Worm (Caenorhabditis elegans): ENCODE measurements around the gene nas-3.
A peak's percentile ranks its signal among the peaks of the same experiment; 100 is the strongest.

The nas-3 gene

DNA sequence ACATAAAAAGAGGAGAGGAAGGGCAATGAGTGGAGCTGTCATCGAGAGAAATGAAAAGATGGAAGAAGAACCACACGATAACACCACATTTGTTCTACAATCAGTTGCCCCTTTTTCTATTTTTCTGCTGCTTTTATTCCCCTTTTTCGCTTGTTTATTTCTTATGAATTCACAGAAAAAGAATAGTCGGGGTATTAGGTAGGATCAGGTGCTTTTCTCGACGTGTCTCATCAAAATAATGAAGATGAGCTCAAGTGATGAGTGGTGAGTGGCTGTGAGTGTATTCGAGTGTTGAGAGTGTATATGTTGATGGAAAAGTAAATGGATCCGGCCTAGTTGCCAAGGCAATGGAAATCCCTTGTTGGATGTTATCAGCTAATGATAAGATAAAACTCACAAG is 7.5 kb downstream of the nas-3 start:
- TF ChIP-seq ceh-82 (tag; optimal IDR thresholded peaks at IDR 0.05) (no peak), sma-3 (GFP tag; optimal IDR thresholded peaks at IDR 0.05) (no peak), aly-2 (tag; optimal IDR thresholded peaks at IDR 0.05) (no peak), ama-1 (optimal IDR thresholded peaks at IDR 0.05) (no peak), mab-5 (tag; optimal IDR thresholded peaks at IDR 0.05) (no peak), nhr-23 (tag; optimal IDR thresholded peaks at IDR 0.05) (no peak), alr-1 (tag; optimal IDR thresholded peaks at IDR 0.05) (no peak), nhr-25 (tag; optimal IDR thresholded peaks at IDR 0.05) (no peak), ztf-11 (tag; optimal IDR thresholded peaks at IDR 0.05) (no peak)

DNA sequence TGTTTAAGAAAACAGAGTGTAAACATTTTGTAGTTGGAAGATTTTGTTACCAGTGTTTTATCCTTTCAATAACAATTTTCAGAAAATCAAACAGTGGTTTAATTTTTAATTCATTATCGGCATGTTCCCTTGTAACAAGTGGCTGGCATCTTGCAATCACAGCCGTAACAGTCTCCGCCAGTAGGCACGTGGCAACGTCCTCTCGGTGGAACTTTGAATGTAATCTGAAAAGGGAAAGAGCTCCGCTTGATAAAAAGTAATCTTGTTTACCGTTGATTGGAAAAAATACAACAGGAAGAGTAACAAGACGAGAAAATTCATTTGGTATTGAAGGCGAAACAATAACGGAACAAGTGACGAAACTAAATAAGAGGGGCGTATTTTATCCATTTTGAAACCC is 11.4 kb downstream of the nas-3 start, which contains the start of gene K06A4.10:
Gene K06A4.10, minus strand, starts transcription at position 390 of the 400 bp plus-strand sequence.
- no peak for TF ChIP-seq unc-39 (tag; optimal IDR thresholded peaks at IDR 0.05)
- no peak for TF ChIP-seq ztf-4 (tag; optimal IDR thresholded peaks at IDR 0.05)
- no peak for TF ChIP-seq elt-1 (tag; optimal IDR thresholded peaks at IDR 0.05)
- TF ChIP-seq fos-1 (tag; optimal IDR thresholded peaks at IDR 0.05) = peak; percentile 28
- TF ChIP-seq lin-39 (tag; optimal IDR thresholded peaks at IDR 0.05) = no peak
- TF ChIP-seq lsy-2 (tag; optimal IDR thresholded peaks at IDR 0.05) = no peak

ce11 chrV:9491440-9492160 is 13.6 kb downstream of the nas-3 start, which contains the start of gene K06A4.7:
TSS of gene K06A4.7 (minus strand) at chrV:9491490.
- TF ChIP-seq fos-1 (tag; optimal IDR thresholded peaks at IDR 0.05) (peak; percentile 35), sma-9 (GFP tag; optimal IDR thresholded peaks at IDR 0.05) (peak; percentile 46), sma-9 (tag; optimal IDR thresholded peaks at IDR 0.05) (no peak), crh-2 (tag; optimal IDR thresholded peaks at IDR 0.05) (peak; percentile 45), mdl-1 (tag; optimal IDR thresholded peaks at IDR 0.05) (no peak)

DNA sequence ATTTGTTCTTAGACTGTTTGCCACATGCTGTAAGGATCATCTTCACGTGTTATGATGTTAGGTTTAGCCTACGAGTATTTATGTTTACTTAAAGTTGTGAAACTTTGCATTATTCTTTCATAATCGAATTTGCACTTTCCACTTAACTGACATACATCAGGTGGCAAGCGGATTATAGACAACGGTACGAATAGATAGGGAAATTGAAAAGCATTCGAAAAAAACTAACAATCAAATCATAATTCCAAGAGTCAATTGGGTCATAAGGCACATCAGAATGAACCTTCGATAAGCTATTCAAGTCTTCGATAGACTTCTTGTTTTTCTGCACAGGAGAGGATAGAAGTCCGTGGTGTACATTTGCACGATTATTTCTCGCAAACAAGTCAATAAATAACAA is 14.5 kb downstream of the nas-3 start:
- TF ChIP-seq sma-9 (GFP tag; optimal IDR thresholded peaks at IDR 0.05) (peak; percentile 44), sma-9 (tag; optimal IDR thresholded peaks at IDR 0.05) (no peak), unc-55 (GFP tag; optimal IDR thresholded peaks at IDR 0.05) (no peak), nhr-25 (tag; optimal IDR thresholded peaks at IDR 0.05) (no peak), lsy-2 (tag; optimal IDR thresholded peaks at IDR 0.05) (no peak), fos-1 (tag; optimal IDR thresholded peaks at IDR 0.05) (peak; percentile 27), ceh-16 (tag; optimal IDR thresholded peaks at IDR 0.05) (no peak)

DNA sequence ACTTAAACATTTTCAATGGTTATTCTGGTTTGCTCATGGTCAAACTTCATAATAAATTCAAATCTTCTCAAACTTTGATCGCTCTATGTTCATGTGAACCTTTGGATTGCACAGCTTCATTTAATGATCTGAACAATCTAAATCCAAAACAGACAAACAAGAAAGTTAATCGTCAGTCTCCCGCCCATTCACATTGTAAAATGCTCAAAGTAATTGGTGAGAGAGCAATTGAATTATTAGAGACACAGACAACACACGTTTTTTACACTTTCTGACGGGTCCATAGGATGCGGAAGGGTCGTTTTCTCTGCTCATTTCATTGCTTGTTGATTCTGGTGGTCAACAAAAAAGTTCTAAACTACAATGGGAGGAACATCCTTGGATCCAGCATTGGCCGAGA is 18.8 kb downstream of the nas-3 start, which contains the start of gene gsnl-1:
Gene gsnl-1, plus strand, starts transcription at position 301 of the 400 bp plus-strand sequence.
- TF ChIP-seq egl-27 (tag; optimal IDR thresholded peaks at IDR 0.05) (no peak), nhr-11 (tag; optimal IDR thresholded peaks at IDR 0.05) (no peak), snpc-4 (tag; optimal IDR thresholded peaks at IDR 0.05) (no peak), alr-1 (tag; optimal IDR thresholded peaks at IDR 0.05) (no peak), elt-1 (tag; optimal IDR thresholded peaks at IDR 0.05) (no peak), mdl-1 (tag; optimal IDR thresholded peaks at IDR 0.05) (no peak), dmd-4 (tag; optimal IDR thresholded peaks at IDR 0.05) (no peak), unc-39 (tag; optimal IDR thresholded peaks at IDR 0.05) (no peak), nhr-6 (tag; optimal IDR thresholded peaks at IDR 0.05) (no peak), ztf-4 (tag; optimal IDR thresholded peaks at IDR 0.05) (no peak), blmp-1 (tag; optimal IDR thresholded peaks at IDR 0.05; ENCODE audit: insufficient read depth) (no peak), nhr-77 (tag; optimal IDR thresholded peaks at IDR 0.05) (no peak), F13H6.1 (tag; optimal IDR thresholded peaks at IDR 0.05) (no peak), lin-39 (tag; optimal IDR thresholded peaks at IDR 0.05) (no peak), fos-1 (tag; optimal IDR thresholded peaks at IDR 0.05) (no peak), unc-55 (GFP tag; optimal IDR thresholded peaks at IDR 0.05) (no peak), lin-13 (GFP tag; optimal IDR thresholded peaks at IDR 0.05) (no peak)

ce11 chrV:9499295-9499694 is 21.3 kb downstream of the nas-3 start:
- peak; percentile 42 for TF ChIP-seq blmp-1 (tag; optimal IDR thresholded peaks at IDR 0.05; ENCODE audit: insufficient read depth)
- TF ChIP-seq unc-55 (GFP tag; optimal IDR thresholded peaks at IDR 0.05) = no peak
- no peak for TF ChIP-seq Y55F3AM.14 (GFP tag; optimal IDR thresholded peaks at IDR 0.05)
